Fruit fly (Drosophila melanogaster) whole organism, embryonic: ENCODE results near the gene srp.

ENCODE experiments used
- Bteb2 ChIP-seq: fragments of 200-800 bp; sonication (Bioruptor generic); optimal IDR thresholded peaks from 2 replicates; lab custom pipeline; 2016; ENCODE audit warnings: missing biosample characterization, missing genetic modification characterization
- C15 ChIP-seq: fragments of 200-800 bp; sonication (Bioruptor generic); IDR thresholded peaks from 3 replicates; pipeline ENCODE4 v1.3.6; 2022; ENCODE audit warnings: missing biosample characterization, missing genetic modification characterization
- CG10366 ChIP-seq: fragments of 200-800 bp; sonication (Bioruptor generic); IDR thresholded peaks from 2 replicates; pipeline ENCODE4 v1.3.6; 2022; ENCODE audit warnings: missing biosample characterization, missing genetic modification characterization
- CG10959 ChIP-seq: fragments of 200-800 bp; sonication (Bioruptor generic); IDR thresholded peaks from 2 replicates; pipeline ENCODE4 v1.3.6; 2022; ENCODE audit warnings: missing biosample characterization, missing genetic modification characterization
- CG11456 ChIP-seq: fragments of 200-800 bp; sonication (Bioruptor generic); IDR thresholded peaks from 3 replicates; pipeline ENCODE4 v1.3.6; 2022; ENCODE audit warnings: missing biosample characterization, missing genetic modification characterization
- CG12071 ChIP-seq: fragments of 200-800 bp; sonication (Bioruptor generic); optimal IDR thresholded peaks from 3 replicates; lab custom pipeline; 2018; ENCODE audit warnings: missing biosample characterization, mild to moderate bottlenecking, missing genetic modification characterization
- CG1233 ChIP-seq: fragments of 200-800 bp; sonication (Bioruptor generic); optimal IDR thresholded peaks from 4 replicates; lab custom pipeline; 2018; ENCODE audit warnings: missing biosample characterization, mild to moderate bottlenecking, missing genetic modification characterization
- CG12769 ChIP-seq: fragments of 200-800 bp; sonication (Bioruptor generic); optimal IDR thresholded peaks from 2 replicates; lab custom pipeline; 2019; ENCODE audit warnings: missing biosample characterization, mild to moderate bottlenecking, missing genetic modification characterization, moderate library complexity
- CG13775 ChIP-seq: fragments of 200-800 bp; sonication (Bioruptor generic); optimal IDR thresholded peaks from 3 replicates; lab custom pipeline; 2017; ENCODE audit warnings: missing biosample characterization, mild to moderate bottlenecking, missing genetic modification characterization
- CG15269 ChIP-seq: fragments of 200-800 bp; sonication (Bioruptor generic); optimal IDR thresholded peaks from 2 replicates; lab custom pipeline; 2018; ENCODE audit warnings: missing biosample characterization, mild to moderate bottlenecking, missing genetic modification characterization, moderate library complexity
- CG15514 ChIP-seq: fragments of 200-800 bp; sonication (Bioruptor generic); optimal IDR thresholded peaks from 3 replicates; lab custom pipeline; 2017; ENCODE audit warnings: missing biosample characterization, missing genetic modification characterization, mild to moderate bottlenecking, moderate library complexity, missing genetic modification reagents
- CG15601 ChIP-seq: fragments of 200-800 bp; sonication (Bioruptor generic); optimal IDR thresholded peaks from 3 replicates; lab custom pipeline; 2019; ENCODE audit warnings: missing biosample characterization, mild to moderate bottlenecking, missing genetic modification characterization, moderate library complexity
- CG1603 ChIP-seq: fragments of 200-800 bp; sonication (Bioruptor generic); optimal IDR thresholded peaks from 2 replicates; lab custom pipeline; 2019; ENCODE audit warnings: missing biosample characterization, mild to moderate bottlenecking, missing genetic modification characterization, moderate library complexity
- CG1647 ChIP-seq: fragments of 200-800 bp; sonication (Bioruptor generic); optimal IDR thresholded peaks from 3 replicates; lab custom pipeline; 2016; ENCODE audit warnings: missing biosample characterization, missing genetic modification characterization
- CG16815 ChIP-seq: fragments of 200-800 bp; sonication (Bioruptor generic); optimal IDR thresholded peaks from 3 replicates; lab custom pipeline; 2017; ENCODE audit warnings: missing biosample characterization, mild to moderate bottlenecking, missing genetic modification characterization
- CG17186 ChIP-seq: fragments of 200-800 bp; sonication (Bioruptor generic); optimal IDR thresholded peaks from 3 replicates; lab custom pipeline; 2017; ENCODE audit warnings: missing biosample characterization, missing genetic modification reagents, missing genetic modification characterization
- CG17829 ChIP-seq: fragments of 200-800 bp; optimal IDR thresholded peaks from 2 replicates; lab custom pipeline; 2019; ENCODE audit warnings: missing biosample characterization, mild to moderate bottlenecking, missing genetic modification characterization, moderate library complexity
- CG18599 ChIP-seq: fragments of 200-800 bp; sonication (Bioruptor generic); optimal IDR thresholded peaks from 3 replicates; lab custom pipeline; 2017; ENCODE audit warnings: missing biosample characterization, missing genetic modification characterization, mild to moderate bottlenecking, moderate library complexity, missing genetic modification reagents
- CG30431 ChIP-seq: fragments of 200-800 bp; sonication (Bioruptor generic); optimal IDR thresholded peaks from 2 replicates; lab custom pipeline; 2017; ENCODE audit warnings: missing biosample characterization, missing genetic modification characterization
- CG31365 ChIP-seq: fragments of 200-800 bp; sonication (Bioruptor generic); optimal IDR thresholded peaks from 2 replicates; lab custom pipeline; 2018; ENCODE audit warnings: missing biosample characterization, mild to moderate bottlenecking, missing genetic modification characterization
- CG34376 ChIP-seq: fragments of 200-800 bp; sonication (Bioruptor generic); optimal IDR thresholded peaks from 2 replicates; lab custom pipeline; 2018; ENCODE audit warnings: missing biosample characterization, mild to moderate bottlenecking, missing genetic modification characterization
- CG3838 ChIP-seq: fragments of 200-800 bp; sonication (Bioruptor generic); optimal IDR thresholded peaks from 3 replicates; lab custom pipeline; 2016; ENCODE audit warnings: missing biosample characterization, missing genetic modification characterization
- CG6813 ChIP-seq: fragments of 200-800 bp; sonication (Bioruptor generic); optimal IDR thresholded peaks from 2 replicates; lab custom pipeline; 2017; ENCODE audit warnings: missing biosample characterization, missing genetic modification characterization, mild to moderate bottlenecking, moderate library complexity, missing genetic modification reagents
- Dp ChIP-seq: fragments of 200-800 bp; sonication (Bioruptor generic); optimal IDR thresholded peaks from 2 replicates; lab custom pipeline; 2018; ENCODE audit warnings: missing biosample characterization, mild to moderate bottlenecking, missing genetic modification characterization, moderate library complexity
- Drgx ChIP-seq: fragments of 200-800 bp; sonication (Bioruptor generic); IDR thresholded peaks from 2 replicates; pipeline ENCODE4 v1.3.6; 2022; ENCODE audit warnings: missing biosample characterization, missing genetic modification characterization
- Ets97D ChIP-seq: fragments of 200-800 bp; sonication (Bioruptor generic); optimal IDR thresholded peaks from 3 replicates; lab custom pipeline; 2016; ENCODE audit warnings: missing biosample characterization, missing genetic modification characterization
- Fer1 ChIP-seq: fragments of 200-800 bp; sonication (Bioruptor generic); optimal IDR thresholded peaks from 2 replicates; lab custom pipeline; 2017; ENCODE audit warnings: missing biosample characterization, mild to moderate bottlenecking, missing genetic modification characterization
- HmgZ ChIP-seq: fragments of 200-800 bp; sonication (Bioruptor generic); optimal IDR thresholded peaks from 2 replicates; lab custom pipeline; 2018; ENCODE audit warnings: missing biosample characterization, mild to moderate bottlenecking, missing genetic modification characterization
- Hmx ChIP-seq: fragments of 200-800 bp; sonication (Bioruptor generic); optimal IDR thresholded peaks from 2 replicates; lab custom pipeline; 2016; ENCODE audit warnings: missing biosample characterization, missing genetic modification characterization
- Kr ChIP-seq: fragments of 200-800 bp; sonication (Bioruptor generic); optimal IDR thresholded peaks from 2 replicates; lab custom pipeline; 2017; ENCODE audit warnings: missing biosample characterization, mild to moderate bottlenecking, missing genetic modification characterization
- Med ChIP-seq: fragments of 200-800 bp; sonication (Bioruptor generic); peaks from one replicate; lab custom pipeline; 2016; ENCODE audit warnings: missing biosample characterization, missing genetic modification characterization, mild to moderate bottlenecking, inconsistent platforms, moderate library complexity
- Opbp ChIP-seq: fragments of 200-800 bp; sonication (Bioruptor generic); IDR thresholded peaks from 3 replicates; pipeline ENCODE4 v1.3.6; 2022; ENCODE audit warnings: missing biosample characterization, missing genetic modification characterization; ENCODE audit not compliant: partially characterized antibody
- Scr ChIP-seq: fragments of 200-800 bp; sonication (Bioruptor generic); IDR thresholded peaks from 2 replicates; pipeline ENCODE4 v1.3.6; 2022; ENCODE audit warnings: missing biosample characterization, missing genetic modification characterization; ENCODE audit not compliant: partially characterized antibody
- Trl ChIP-seq, 3 experiments: fragments of >200 bp in 2 of 3; fragments of 200-800 bp in 1 of 3; sonication (Bioruptor generic) in 1 of 3; optimal IDR thresholded peaks; 2 replicates in 1 of 3; 3 replicates in 2 of 3; lab custom pipeline; 2016 to 2017; ENCODE audit warnings: missing biosample characterization in 1 of 3, missing genetic modification characterization in 1 of 3
- ase ChIP-seq: fragments of 200-800 bp; sonication (Bioruptor generic); IDR thresholded peaks from 3 replicates; pipeline ENCODE4 v1.3.6; 2022; ENCODE audit warnings: missing biosample characterization, missing genetic modification characterization
- bbx ChIP-seq: fragments of 200-800 bp; sonication (Bioruptor generic); IDR thresholded peaks from 2 replicates; pipeline ENCODE4 v1.3.6; 2022; ENCODE audit warnings: missing biosample characterization, missing genetic modification characterization; ENCODE audit not compliant: partially characterized antibody
- dysf ChIP-seq: fragments of 200-800 bp; sonication (Bioruptor generic); IDR thresholded peaks from 3 replicates; pipeline ENCODE4 v1.3.6; 2022; ENCODE audit warnings: missing biosample characterization, missing genetic modification characterization
- fd64A ChIP-seq: fragments of 200-800 bp; sonication (Bioruptor generic); optimal IDR thresholded peaks from 3 replicates; lab custom pipeline; 2018; ENCODE audit warnings: missing biosample characterization, mild to moderate bottlenecking, missing genetic modification characterization
- gt ChIP-seq: fragments of 200-800 bp; sonication (Bioruptor generic); IDR thresholded peaks from 2 replicates; pipeline ENCODE4 v1.3.6; 2022; ENCODE audit warnings: missing biosample characterization, missing genetic modification characterization
- jumu ChIP-seq: fragments of 200-800 bp; sonication (Bioruptor generic); optimal IDR thresholded peaks from 3 replicates; lab custom pipeline; 2016; ENCODE audit warnings: missing biosample characterization, missing genetic modification characterization
- lilli ChIP-seq: fragments of 200-800 bp; sonication (Bioruptor generic); optimal IDR thresholded peaks from 3 replicates; lab custom pipeline; 2016; ENCODE audit warnings: missing biosample characterization, missing genetic modification characterization
- mam ChIP-seq: fragments of 200-800 bp; sonication (Bioruptor generic); optimal IDR thresholded peaks from 3 replicates; lab custom pipeline; 2016; ENCODE audit warnings: missing biosample characterization, missing genetic modification characterization
- nerfin-1 ChIP-seq: fragments of 200-800 bp; sonication (Bioruptor generic); optimal IDR thresholded peaks from 3 replicates; lab custom pipeline; 2019; ENCODE audit warnings: missing biosample characterization, mild to moderate bottlenecking, missing genetic modification characterization, moderate library complexity
- onecut ChIP-seq: fragments of 200-800 bp; sonication (Bioruptor generic); IDR thresholded peaks from 2 replicates; pipeline ENCODE4 v1.3.6; 2022; ENCODE audit warnings: missing biosample characterization, missing genetic modification characterization
- org-1 ChIP-seq: fragments of 200-800 bp; sonication (Bioruptor generic); optimal IDR thresholded peaks from 2 replicates; lab custom pipeline; 2017; ENCODE audit warnings: missing biosample characterization, missing genetic modification characterization
- tll ChIP-seq, 2 experiments: fragments of 200-800 bp in 1 of 2; fragments of >200 bp in 1 of 2; sonication (Bioruptor generic) in 1 of 2; optimal IDR thresholded peaks; 2 replicates each; lab custom pipeline; 2017 to 2019; ENCODE audit warnings: missing biosample characterization in 2 of 2, missing genetic modification characterization in 2 of 2, mild to moderate bottlenecking in 1 of 2, moderate library complexity in 1 of 2
- vfl ChIP-seq: fragments of 200-800 bp; sonication (Bioruptor generic); optimal IDR thresholded peaks from 2 replicates; lab custom pipeline; 2016; ENCODE audit warnings: missing biosample characterization, missing genetic modification characterization
- zfh1 ChIP-seq: fragments of 200-800 bp; sonication (Bioruptor generic); IDR thresholded peaks from 3 replicates; pipeline ENCODE4 v1.3.6; 2022; ENCODE audit warnings: missing biosample characterization, missing genetic modification characterization

Gene srp

dm6 chr3R:15972298-15972978 lies 13.5 kb upstream of the srp start, which contains the start of gene mor (continued):
- no peak for TF ChIP-seq CG15269 (tag; lab: Kevin White, UChicago)
- TF ChIP-seq bbx = no peak
- TF ChIP-seq org-1 (GFP tag; lab: Kevin White, UChicago) = no peak
- TF ChIP-seq Trl (optimal IDR thresholded peaks at IDR 0.05; lab: Kevin White, UChicago) = no peak
- no peak for TF ChIP-seq Trl (GFP tag; optimal IDR thresholded peaks at IDR 0.05; lab: Kevin White, UChicago)
- TF ChIP-seq mam (GFP tag; lab: Kevin White, UChicago) = no peak
- no peak for TF ChIP-seq onecut (GFP tag; lab: Robert Waterston, UW)
- TF ChIP-seq CG11456 (GFP tag; lab: Robert Waterston, UW) = no peak
- no peak for TF ChIP-seq zfh1 (GFP tag; lab: Robert Waterston, UW)
- peak; percentile 8 for TF ChIP-seq Fer1
- peak in 1 of 2 experiments; percentile 39 for TF ChIP-seq tll (GFP tag; optimal IDR thresholded peaks at IDR 0.05; lab: Kevin White, UChicago)
- TF ChIP-seq Opbp (GFP tag; lab: Robert Waterston, UW) = no peak
- TF ChIP-seq CG1233 (GFP tag; lab: Kevin White, UChicago) = no peak
- no peak for TF ChIP-seq vfl (GFP tag; lab: Kevin White, UChicago)
- TF ChIP-seq Dp (GFP tag; lab: Kevin White, UChicago) = peak; percentile 2
- TF ChIP-seq CG17829 (tag; lab: Kevin White, UChicago) = no peak
- TF ChIP-seq Med (GFP tag; lab: Kevin White, UChicago) = peak; percentile 74
- no peak for TF ChIP-seq dysf (GFP tag; lab: Robert Waterston, UW)
- no peak for TF ChIP-seq CG31365 (tag; lab: Kevin White, UChicago)
- TF ChIP-seq Kr (GFP tag; lab: Kevin White, UChicago) = no peak
- no peak for TF ChIP-seq fd64A (GFP tag; lab: Kevin White, UChicago)
- no peak for TF ChIP-seq CG10366

dm6 chr3R:15972979-15973486 lies 12.9 kb upstream of the srp start, which contains the start of gene Hel89B:
TSS of gene Hel89B (plus strand) at chr3R:15973298.
- TF ChIP-seq HmgZ (tag; lab: Kevin White, UChicago) = peak; percentile 65
- TF ChIP-seq Ets97D (GFP tag; lab: Kevin White, UChicago) = peak; percentile 83
- TF ChIP-seq lilli (GFP tag; lab: Kevin White, UChicago) = peak; percentile 81
- TF ChIP-seq CG15601 (tag; lab: Kevin White, UChicago) = peak; percentile 46
- no peak for TF ChIP-seq CG34376
- peak; percentile 43 for TF ChIP-seq vfl (GFP tag; lab: Kevin White, UChicago)
- peak; percentile 12 for TF ChIP-seq CG18599 (GFP tag; lab: Kevin White, UChicago)
- peak; percentile 31 for TF ChIP-seq CG15514 (GFP tag; lab: Kevin White, UChicago)
- no peak for TF ChIP-seq CG12071 (GFP tag; lab: Kevin White, UChicago)
- peak; percentile 54 for TF ChIP-seq CG13775
- peak; percentile 30 for TF ChIP-seq CG1647 (GFP tag; lab: Kevin White, UChicago)
- no peak for TF ChIP-seq CG10959
- peak; percentile 62 for TF ChIP-seq CG16815 (GFP tag; lab: Kevin White, UChicago)
- TF ChIP-seq gt (GFP tag; lab: Robert Waterston, UW) = no peak
- peak; percentile 23 for TF ChIP-seq CG30431 (GFP tag; lab: Kevin White, UChicago)
- peak; percentile 42 for TF ChIP-seq Bteb2 (GFP tag; lab: Kevin White, UChicago)
- peak; percentile 39 for TF ChIP-seq CG12769 (tag; lab: Kevin White, UChicago)
- TF ChIP-seq CG3838 = peak; percentile 57
- TF ChIP-seq Scr (GFP tag; lab: Robert Waterston, UW) = no peak
- TF ChIP-seq C15 (GFP tag; lab: Robert Waterston, UW) = no peak
- TF ChIP-seq ase (GFP tag; lab: Robert Waterston, UW) = no peak
- peak; percentile 76 for TF ChIP-seq CG1603 (tag; lab: Kevin White, UChicago)
- peak; percentile 32 for TF ChIP-seq nerfin-1 (tag; lab: Kevin White, UChicago)
- TF ChIP-seq CG6813 = no peak
- TF ChIP-seq CG17186 (GFP tag; lab: Kevin White, UChicago) = peak; percentile 58
- no peak for TF ChIP-seq Hmx (GFP tag; lab: Kevin White, UChicago)
- no peak for TF ChIP-seq Drgx (GFP tag; lab: Robert Waterston, UW)
- peak; percentile 76 for TF ChIP-seq jumu
